Fruit fly (Drosophila melanogaster) whole organism: ENCODE measurements around the gene CG14052.

Experiments used
- CG8478 ChIP-seq: fragments of >200 bp; optimal IDR thresholded peaks from 2 replicates; lab custom pipeline; 2018; ENCODE audit warnings: inconsistent platforms
- Dll ChIP-seq: fragments of >200 bp; optimal IDR thresholded peaks from 2 replicates; lab custom pipeline; 2017
- pan ChIP-seq: fragments of >200 bp; optimal IDR thresholded peaks from 2 replicates; lab custom pipeline; 2017
- psq ChIP-seq: fragments of >200 bp; optimal IDR thresholded peaks from 2 replicates; lab custom pipeline; 2017
- usp ChIP-seq: fragments of >200 bp; optimal IDR thresholded peaks from 2 replicates; lab custom pipeline; 2017; ENCODE audit warnings: missing biosample characterization, missing genetic modification characterization, mixed read lengths

dm6 chrX:2223454-2223853, at the start of gene CG14052:
- TF ChIP-seq CG8478: no peak
- TF ChIP-seq pan (lab: Kevin White, UChicago): no peak
- TF ChIP-seq psq (lab: Kevin White, UChicago): no peak
- TF ChIP-seq Dll: no peak
- TF ChIP-seq usp (GFP tag; lab: Kevin White, UChicago): no peak
